Fruit fly (Drosophila melanogaster) whole organism, embryonic: ENCODE results near the gene goe.

Source experiments
- B-H1 ChIP-seq: fragments of 200-800 bp; sonication (Bioruptor generic); IDR thresholded peaks from 3 replicates; pipeline ENCODE4 v1.3.6; 2022; ENCODE audit warnings: missing biosample characterization, missing genetic modification characterization
- BEAF-32 ChIP-seq: fragments of 200-800 bp; sonication (Bioruptor generic); optimal IDR thresholded peaks from 3 replicates; lab custom pipeline; 2017; ENCODE audit warnings: missing biosample characterization, missing genetic modification characterization, mild to moderate bottlenecking, moderate library complexity, missing genetic modification reagents
- Blimp-1 ChIP-seq: fragments of 200-800 bp; sonication (Bioruptor generic); optimal IDR thresholded peaks from 3 replicates; lab custom pipeline; 2018; ENCODE audit warnings: missing biosample characterization, missing genetic modification characterization, mild to moderate bottlenecking, moderate library complexity, missing genetic modification reagents
- Bteb2 ChIP-seq: fragments of 200-800 bp; sonication (Bioruptor generic); optimal IDR thresholded peaks from 2 replicates; lab custom pipeline; 2016; ENCODE audit warnings: missing biosample characterization, missing genetic modification characterization
- CG12155 ChIP-seq: fragments of 200-800 bp; sonication (Bioruptor generic); optimal IDR thresholded peaks from 3 replicates; lab custom pipeline; 2016; ENCODE audit warnings: missing biosample characterization, missing genetic modification characterization
- CG13894 ChIP-seq: fragments of 200-800 bp; sonication (Bioruptor generic); optimal IDR thresholded peaks from 3 replicates; lab custom pipeline; 2018; ENCODE audit warnings: missing biosample characterization, mild to moderate bottlenecking, missing genetic modification characterization, moderate library complexity
- CG15601 ChIP-seq: fragments of 200-800 bp; sonication (Bioruptor generic); optimal IDR thresholded peaks from 3 replicates; lab custom pipeline; 2019; ENCODE audit warnings: missing biosample characterization, mild to moderate bottlenecking, missing genetic modification characterization, moderate library complexity
- CG17568 ChIP-seq: fragments of 200-800 bp; sonication (Bioruptor generic); optimal IDR thresholded peaks from 2 replicates; lab custom pipeline; 2018; ENCODE audit warnings: missing biosample characterization, mild to moderate bottlenecking, missing genetic modification characterization, moderate library complexity
- CG2202 ChIP-seq: fragments of 200-800 bp; sonication (Bioruptor generic); optimal IDR thresholded peaks from 2 replicates; lab custom pipeline; 2018; ENCODE audit warnings: missing biosample characterization, mild to moderate bottlenecking, missing genetic modification characterization
- CG2712 ChIP-seq: fragments of 200-800 bp; optimal IDR thresholded peaks from 3 replicates; lab custom pipeline; 2019; ENCODE audit warnings: missing biosample characterization, mild to moderate bottlenecking, missing genetic modification characterization, moderate library complexity
- CG33557 ChIP-seq: fragments of 200-800 bp; sonication (Bioruptor generic); optimal IDR thresholded peaks from 2 replicates; lab custom pipeline; 2019; ENCODE audit warnings: missing biosample characterization, mild to moderate bottlenecking, missing genetic modification characterization, moderate library complexity
- CG4360 ChIP-seq: fragments of 200-800 bp; sonication (Bioruptor generic); IDR thresholded peaks from 2 replicates; pipeline ENCODE4 v1.3.6; 2022; ENCODE audit warnings: missing biosample characterization, missing genetic modification characterization
- CG9817 ChIP-seq: fragments of 200-800 bp; sonication (Bioruptor generic); optimal IDR thresholded peaks from 2 replicates; lab custom pipeline; 2018; ENCODE audit warnings: missing biosample characterization, mild to moderate bottlenecking, missing genetic modification characterization, moderate library complexity
- Dref ChIP-seq: fragments of 200-800 bp; sonication (Bioruptor generic); IDR thresholded peaks from 2 replicates; pipeline ENCODE4 v1.3.6; 2022; ENCODE audit warnings: missing biosample characterization, missing genetic modification characterization
- E2f2 ChIP-seq: fragments of 200-800 bp; sonication (Bioruptor generic); IDR thresholded peaks from 2 replicates; pipeline ENCODE4 v1.3.6; 2022; ENCODE audit warnings: missing biosample characterization, missing genetic modification characterization
- MBD-R2 ChIP-seq: fragments of 200-800 bp; sonication (Bioruptor generic); IDR thresholded peaks from 2 replicates; pipeline ENCODE4 v1.3.6; 2022; ENCODE audit warnings: missing biosample characterization, missing genetic modification characterization
- Mad ChIP-seq: fragments of 200-800 bp; sonication (Bioruptor generic); optimal IDR thresholded peaks from 2 replicates; lab custom pipeline; 2016; ENCODE audit warnings: missing biosample characterization, missing genetic modification characterization
- Mes4 ChIP-seq: fragments of 200-800 bp; sonication (Bioruptor generic); optimal IDR thresholded peaks from 2 replicates; lab custom pipeline; 2016; ENCODE audit warnings: missing biosample characterization, missing genetic modification characterization
- NFAT ChIP-seq: fragments of 200-800 bp; sonication (Bioruptor generic); IDR thresholded peaks from 2 replicates; pipeline ENCODE4 v1.3.6; 2022; ENCODE audit warnings: missing biosample characterization, missing genetic modification characterization
- Nf-YC ChIP-seq: fragments of 200-800 bp; optimal IDR thresholded peaks from 3 replicates; lab custom pipeline; 2019; ENCODE audit warnings: missing biosample characterization, mild to moderate bottlenecking, missing genetic modification characterization, moderate library complexity
- PHDP ChIP-seq: fragments of 200-800 bp; sonication (Bioruptor generic); optimal IDR thresholded peaks from 3 replicates; lab custom pipeline; 2018; ENCODE audit warnings: missing biosample characterization, mild to moderate bottlenecking, missing genetic modification characterization, moderate library complexity
- Rfx ChIP-seq: fragments of 200-800 bp; sonication (Bioruptor generic); IDR thresholded peaks from 2 replicates; pipeline ENCODE4 v1.3.6; 2022; ENCODE audit warnings: missing biosample characterization, missing genetic modification characterization
- Sry-β ChIP-seq: fragments of 200-800 bp; sonication (Bioruptor generic); optimal IDR thresholded peaks from 2 replicates; lab custom pipeline; 2018; ENCODE audit warnings: missing biosample characterization, mild to moderate bottlenecking, missing genetic modification characterization, moderate library complexity
- Sry-δ ChIP-seq: fragments of 200-800 bp; sonication (Bioruptor generic); optimal IDR thresholded peaks from 2 replicates; lab custom pipeline; 2016; ENCODE audit warnings: missing biosample characterization, missing genetic modification characterization
- cad ChIP-seq: fragments of >200 bp; optimal IDR thresholded peaks from 2 replicates; lab custom pipeline; 2017; ENCODE audit warnings: missing biosample characterization, missing genetic modification characterization
- cas ChIP-seq: fragments of 200-800 bp; sonication (Bioruptor generic); IDR thresholded peaks from 2 replicates; pipeline ENCODE4 v1.3.6; 2022; ENCODE audit warnings: missing biosample characterization, missing genetic modification characterization
- chif ChIP-seq, 2 experiments: fragments of 200-800 bp; sonication (Bioruptor generic); optimal IDR thresholded peaks; 3 replicates each; lab custom pipeline; 2016; ENCODE audit warnings: missing biosample characterization in 2 of 2, missing genetic modification characterization in 2 of 2
- chinmo ChIP-seq: fragments of 200-800 bp; sonication (Bioruptor generic); IDR thresholded peaks from 4 replicates; pipeline ENCODE4 v1.3.6; 2022; ENCODE audit warnings: missing biosample characterization, missing genetic modification characterization; ENCODE audit not compliant: partially characterized antibody
- exex ChIP-seq: fragments of 200-800 bp; sonication (Bioruptor generic); optimal IDR thresholded peaks from 4 replicates; lab custom pipeline; 2018; ENCODE audit warnings: missing biosample characterization, mild to moderate bottlenecking, missing genetic modification characterization, moderate library complexity
- ftz-f1 ChIP-seq: fragments of 200-800 bp; sonication (Bioruptor generic); optimal IDR thresholded peaks from 2 replicates; lab custom pipeline; 2016; ENCODE audit warnings: missing biosample characterization, missing genetic modification characterization
- gro ChIP-seq: fragments of 200-800 bp; sonication (Bioruptor generic); optimal IDR thresholded peaks from 2 replicates; lab custom pipeline; 2016; ENCODE audit warnings: missing biosample characterization, missing genetic modification characterization
- ham ChIP-seq: fragments of 200-800 bp; sonication (Bioruptor generic); IDR thresholded peaks from 2 replicates; pipeline ENCODE4 v1.3.6; 2022; ENCODE audit warnings: missing biosample characterization, missing genetic modification characterization
- jumu ChIP-seq: fragments of 200-800 bp; sonication (Bioruptor generic); optimal IDR thresholded peaks from 3 replicates; lab custom pipeline; 2016; ENCODE audit warnings: missing biosample characterization, missing genetic modification characterization
- pho ChIP-seq: fragments of 200-800 bp; sonication (Bioruptor generic); optimal IDR thresholded peaks from 2 replicates; lab custom pipeline; 2016; ENCODE audit warnings: missing biosample characterization, missing genetic modification characterization
- pita ChIP-seq: fragments of 200-800 bp; sonication (Bioruptor generic); optimal IDR thresholded peaks from 2 replicates; lab custom pipeline; 2017; ENCODE audit warnings: missing biosample characterization, mild to moderate bottlenecking, missing genetic modification characterization
- prd ChIP-seq, 3 experiments: fragments of >200 bp in 2 of 3; fragments of 200-800 bp in 1 of 3; sonication (Bioruptor generic) in 1 of 3; optimal IDR thresholded peaks in 2 of 3; IDR thresholded peaks in 1 of 3; 2 replicates in 2 of 3; 3 replicates in 1 of 3; pipeline versions ENCODE4 v1.3.6 to Lab custom; 2017 to 2022; ENCODE audit warnings: missing biosample characterization in 1 of 3, missing genetic modification characterization in 1 of 3
- pzg ChIP-seq: fragments of 200-800 bp; sonication (Bioruptor generic); optimal IDR thresholded peaks from 3 replicates; lab custom pipeline; 2018; ENCODE audit warnings: missing biosample characterization, mild to moderate bottlenecking, missing genetic modification characterization, moderate library complexity
- row ChIP-seq: fragments of 200-800 bp; sonication (Bioruptor generic); IDR thresholded peaks from 3 replicates; pipeline ENCODE4 v1.3.6; 2022; ENCODE audit warnings: missing biosample characterization, missing genetic modification characterization
- sens ChIP-seq: fragments of 200-800 bp; sonication (Bioruptor generic); peaks from one replicate; lab custom pipeline; 2016; ENCODE audit warnings: missing biosample characterization, missing genetic modification characterization
- sna ChIP-seq: fragments of 200-800 bp; sonication (Bioruptor generic); IDR thresholded peaks from 2 replicates; pipeline ENCODE4 v1.3.6; 2022; ENCODE audit warnings: missing biosample characterization, missing genetic modification characterization; ENCODE audit not compliant: partially characterized antibody
- ssp ChIP-seq: fragments of 200-800 bp; sonication (Bioruptor generic); IDR thresholded peaks from 2 replicates; pipeline ENCODE4 v1.3.6; 2022; ENCODE audit warnings: missing biosample characterization, missing genetic modification characterization
- sug ChIP-seq: fragments of 200-800 bp; optimal IDR thresholded peaks from 2 replicates; lab custom pipeline; 2019; ENCODE audit warnings: missing biosample characterization, mild to moderate bottlenecking, missing genetic modification characterization, moderate library complexity
- ttk ChIP-seq: fragments of 200-800 bp; sonication (Bioruptor generic); IDR thresholded peaks from 2 replicates; pipeline ENCODE4 v2.1.2; 2022; ENCODE audit warnings: missing biosample characterization, missing genetic modification characterization
- twi ChIP-seq: fragments of 200-800 bp; optimal IDR thresholded peaks from 2 replicates; lab custom pipeline; 2019; ENCODE audit warnings: missing biosample characterization, mild to moderate bottlenecking, missing genetic modification characterization, moderate library complexity
- unc-4 ChIP-seq: fragments of 200-800 bp; sonication (Bioruptor generic); IDR thresholded peaks from 2 replicates; pipeline ENCODE4 v1.3.6; 2022; ENCODE audit warnings: missing biosample characterization, missing genetic modification characterization; ENCODE audit not compliant: partially characterized antibody
- wek ChIP-seq: fragments of 200-800 bp; sonication (Bioruptor generic); optimal IDR thresholded peaks from 3 replicates; lab custom pipeline; 2018; ENCODE audit warnings: missing biosample characterization, mild to moderate bottlenecking, missing genetic modification characterization, moderate library complexity

goe gene

DNA sequence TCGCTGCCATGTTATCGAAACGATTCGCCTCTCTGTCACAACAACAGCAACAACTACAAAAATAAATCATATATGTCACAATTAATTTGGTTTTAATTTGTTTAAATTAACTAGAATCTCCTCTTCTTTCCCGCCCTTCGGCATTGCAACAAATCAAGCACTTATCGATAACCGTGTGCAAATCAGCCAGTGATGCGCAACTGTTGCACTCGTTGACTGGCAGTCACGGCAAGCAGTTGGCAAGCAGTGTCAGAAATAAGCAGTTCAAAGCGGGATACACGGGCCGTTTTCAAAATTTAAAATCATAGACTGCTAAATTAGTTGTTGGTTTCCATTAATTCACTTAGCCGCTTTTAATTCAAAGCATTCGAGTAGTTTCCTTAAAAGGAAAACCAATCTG lies 67.9 kb downstream of the goe start, which contains the start of gene Axs (continued):
- TF ChIP-seq cas (GFP tag; lab: Robert Waterston, UW) (no peak), MBD-R2 (GFP tag; lab: Robert Waterston, UW) (peak; percentile 23; the same call in 1 of the 2 replicates), ham (no peak), CG2202 (tag; lab: Kevin White, UChicago) (no peak), prd (optimal IDR thresholded peaks at IDR 0.05; lab: Kevin White, UChicago) (no peak), prd (GFP tag; IDR thresholded peaks at IDR 0.05; lab: Robert Waterston, UW) (no peak), Nf-YC (tag; lab: Kevin White, UChicago) (peak; percentile 9), Mad (peak; percentile 27), Mes4 (GFP tag; lab: Kevin White, UChicago) (peak; percentile 29), E2f2 (GFP tag; lab: Robert Waterston, UW) (peak; percentile 99), sug (tag; lab: Kevin White, UChicago) (peak; percentile 31), BEAF-32 (GFP tag; lab: Kevin White, UChicago) (peak; percentile 79), CG33557 (GFP tag; lab: Kevin White, UChicago) (peak; percentile 9), exex (tag; lab: Kevin White, UChicago) (no peak), unc-4 (GFP tag; lab: Robert Waterston, UW) (peak; percentile 64), ttk (no peak), pho (peak; percentile 1), CG13894 (tag; lab: Kevin White, UChicago) (no peak), row (peak; percentile 49; the same call in 1 of the 3 replicates), ftz-f1 (GFP tag; lab: Kevin White, UChicago) (peak; percentile 53), wek (GFP tag; lab: Kevin White, UChicago) (no peak), Rfx (GFP tag; lab: Robert Waterston, UW) (peak; percentile 54), CG4360 (no peak), sens (GFP tag; lab: Kevin White, UChicago) (peak; percentile 76), sna (GFP tag; lab: Robert Waterston, UW) (peak; percentile 55), CG9817 (peak; percentile 0), chinmo (GFP tag; lab: Robert Waterston, UW) (peak; percentile 99), CG15601 (tag; lab: Kevin White, UChicago) (peak; percentile 32), jumu (GFP tag; lab: Kevin White, UChicago) (peak; percentile 16), Sry-β (GFP tag; lab: Kevin White, UChicago) (peak; percentile 87), pzg (peak; percentile 59), Sry-δ (GFP tag; lab: Kevin White, UChicago) (peak; percentile 79), chif (GFP tag; optimal IDR thresholded peaks at IDR 0.05; lab: Kevin White, UChicago) (peak; percentile 3 to 10), Dref (peak; percentile 88), pita (GFP tag; lab: Kevin White, UChicago) (no peak), ssp (GFP tag; lab: Robert Waterston, UW) (no peak)
- TF ChIP-seq, all 482 proteins: peak for 144

DNA sequence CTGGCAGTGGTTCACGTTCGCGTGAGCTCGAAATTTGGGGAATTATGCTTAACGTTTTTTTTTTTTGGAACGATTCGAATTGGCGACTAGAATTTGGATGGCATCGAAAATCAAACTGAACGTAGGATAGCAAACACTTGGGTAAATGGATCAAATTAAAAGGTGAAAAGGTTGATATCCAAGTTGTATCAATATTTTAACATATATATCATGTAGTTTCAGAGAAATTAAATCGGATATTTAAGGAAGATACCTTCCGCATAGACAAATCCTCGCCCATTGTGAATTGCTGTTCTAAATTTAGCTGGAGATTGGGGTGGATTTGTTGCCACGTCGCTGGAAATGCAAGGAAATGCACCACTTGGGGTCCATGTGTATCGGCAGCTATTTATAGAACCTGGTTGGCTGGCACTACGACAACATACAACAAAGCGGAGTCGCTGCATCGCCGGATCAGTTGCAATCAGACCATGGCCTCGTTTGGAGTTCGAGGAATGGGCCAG lies 72.8 kb downstream of the goe start, which contains the start of the genes CG13010 and sing:
Gene CG13010 (minus strand): TSS at position 101 of the 503 bp plus-strand sequence.
Gene sing (plus strand): TSS at position 453 of the 503 bp plus-strand sequence.
- TF ChIP-seq NFAT = no peak
- TF ChIP-seq sens (GFP tag; lab: Kevin White, UChicago) = peak; percentile 52
- no peak for TF ChIP-seq CG17568 (GFP tag; lab: Kevin White, UChicago)
- TF ChIP-seq PHDP (tag; lab: Kevin White, UChicago) = no peak
- no peak for TF ChIP-seq Blimp-1
- peak; percentile 41 for TF ChIP-seq twi (tag; lab: Kevin White, UChicago)
- TF ChIP-seq Bteb2 (GFP tag; lab: Kevin White, UChicago) = no peak
- TF ChIP-seq CG4360 = 0 out of 2 replicates have a peak, but pooled peaks have one; percentile 11
- TF ChIP-seq gro = no peak
- no peak for TF ChIP-seq cad (GFP tag; lab: Kevin White, UChicago)
- TF ChIP-seq CG12155 (GFP tag; lab: Kevin White, UChicago) = no peak
- TF ChIP-seq B-H1 (GFP tag; lab: Robert Waterston, UW) = no peak
- peak; percentile 80 for TF ChIP-seq CG2712
- TF ChIP-seq CG15601 (tag; lab: Kevin White, UChicago) = no peak
